Fruit fly (Drosophila melanogaster) whole organism, embryonic: ENCODE data around the gene drn.

Source experiments
- Atf-2 ChIP-seq: fragments of 200-800 bp; sonication (Bioruptor generic); optimal IDR thresholded peaks from 2 replicates; lab custom pipeline; 2016; ENCODE audit warnings: missing biosample characterization, missing genetic modification characterization
- Bteb2 ChIP-seq: fragments of 200-800 bp; sonication (Bioruptor generic); optimal IDR thresholded peaks from 2 replicates; lab custom pipeline; 2016; ENCODE audit warnings: missing biosample characterization, missing genetic modification characterization
- CG10209 ChIP-seq: fragments of 200-800 bp; sonication (Bioruptor generic); optimal IDR thresholded peaks from 3 replicates; lab custom pipeline; 2017; ENCODE audit warnings: missing biosample characterization, mild to moderate bottlenecking, missing genetic modification characterization, missing genetic modification reagents
- CG11085 ChIP-seq: fragments of 200-800 bp; sonication (Bioruptor generic); IDR thresholded peaks from 2 replicates; pipeline ENCODE4 v1.3.6; 2022; ENCODE audit warnings: missing biosample characterization, missing genetic modification characterization
- CG11560 ChIP-seq: fragments of 200-800 bp; sonication (Bioruptor generic); IDR thresholded peaks from 3 replicates; pipeline ENCODE4 v1.3.6; 2022; ENCODE audit warnings: missing biosample characterization, missing genetic modification characterization
- CG11723 ChIP-seq: fragments of 200-800 bp; sonication (Bioruptor generic); optimal IDR thresholded peaks from 2 replicates; lab custom pipeline; 2017; ENCODE audit warnings: missing biosample characterization, mild to moderate bottlenecking, missing genetic modification characterization
- CG13775 ChIP-seq: fragments of 200-800 bp; sonication (Bioruptor generic); optimal IDR thresholded peaks from 3 replicates; lab custom pipeline; 2017; ENCODE audit warnings: missing biosample characterization, mild to moderate bottlenecking, missing genetic modification characterization
- CG15269 ChIP-seq: fragments of 200-800 bp; sonication (Bioruptor generic); optimal IDR thresholded peaks from 2 replicates; lab custom pipeline; 2018; ENCODE audit warnings: missing biosample characterization, mild to moderate bottlenecking, missing genetic modification characterization, moderate library complexity
- CG17568 ChIP-seq: fragments of 200-800 bp; sonication (Bioruptor generic); optimal IDR thresholded peaks from 2 replicates; lab custom pipeline; 2018; ENCODE audit warnings: missing biosample characterization, mild to moderate bottlenecking, missing genetic modification characterization, moderate library complexity
- CG2202 ChIP-seq: fragments of 200-800 bp; sonication (Bioruptor generic); optimal IDR thresholded peaks from 2 replicates; lab custom pipeline; 2018; ENCODE audit warnings: missing biosample characterization, mild to moderate bottlenecking, missing genetic modification characterization
- CG2889 ChIP-seq: fragments of 200-800 bp; sonication (Bioruptor generic); IDR thresholded peaks from 3 replicates; pipeline ENCODE4 v1.3.6; 2022; ENCODE audit warnings: missing biosample characterization, missing genetic modification characterization
- CG34224 ChIP-seq: fragments of 200-800 bp; sonication (Bioruptor generic); IDR thresholded peaks from 3 replicates; pipeline ENCODE4 v1.3.6; 2022; ENCODE audit warnings: missing biosample characterization, missing genetic modification characterization; ENCODE audit not compliant: partially characterized antibody
- CG3838 ChIP-seq: fragments of 200-800 bp; sonication (Bioruptor generic); optimal IDR thresholded peaks from 3 replicates; lab custom pipeline; 2016; ENCODE audit warnings: missing biosample characterization, missing genetic modification characterization
- CG6689 ChIP-seq: fragments of 200-800 bp; sonication (Bioruptor generic); IDR thresholded peaks from 2 replicates; pipeline ENCODE4 v1.3.6; 2022; ENCODE audit warnings: missing biosample characterization, missing genetic modification characterization
- CG8944 ChIP-seq: fragments of 200-800 bp; sonication (Bioruptor generic); optimal IDR thresholded peaks from 3 replicates; lab custom pipeline; 2016; ENCODE audit warnings: missing biosample characterization, missing genetic modification characterization
- CG9817 ChIP-seq: fragments of 200-800 bp; sonication (Bioruptor generic); optimal IDR thresholded peaks from 2 replicates; lab custom pipeline; 2018; ENCODE audit warnings: missing biosample characterization, mild to moderate bottlenecking, missing genetic modification characterization, moderate library complexity
- CG9932 ChIP-seq: fragments of 200-800 bp; sonication (Bioruptor generic); IDR thresholded peaks from 2 replicates; pipeline ENCODE4 v1.3.6; 2022; ENCODE audit warnings: missing biosample characterization, missing genetic modification characterization
- CTCF ChIP-seq: fragments of 200-800 bp; sonication (Bioruptor generic); optimal IDR thresholded peaks from 2 replicates; lab custom pipeline; 2017; ENCODE audit warnings: missing biosample characterization, mild to moderate bottlenecking, missing genetic modification characterization, moderate library complexity
- Doc2 ChIP-seq: fragments of 200-800 bp; sonication (Bioruptor generic); IDR thresholded peaks from 2 replicates; pipeline ENCODE4 v1.3.6; 2022; ENCODE audit warnings: missing biosample characterization, missing genetic modification characterization
- ERR ChIP-seq: fragments of 200-800 bp; sonication (Bioruptor generic); optimal IDR thresholded peaks from 2 replicates; lab custom pipeline; 2016; ENCODE audit warnings: missing biosample characterization, missing genetic modification characterization
- Ets97D ChIP-seq: fragments of 200-800 bp; sonication (Bioruptor generic); optimal IDR thresholded peaks from 3 replicates; lab custom pipeline; 2016; ENCODE audit warnings: missing biosample characterization, missing genetic modification characterization
- HHEX ChIP-seq: fragments of 200-800 bp; sonication (Bioruptor generic); optimal IDR thresholded peaks from 3 replicates; lab custom pipeline; 2017; ENCODE audit warnings: missing biosample characterization, mild to moderate bottlenecking, missing genetic modification characterization, missing genetic modification reagents
- MESR4 ChIP-seq: fragments of 200-800 bp; sonication (Bioruptor generic); optimal IDR thresholded peaks from 2 replicates; lab custom pipeline; 2018; ENCODE audit warnings: missing biosample characterization, mild to moderate bottlenecking, missing genetic modification characterization, moderate library complexity
- Meics ChIP-seq: fragments of 200-800 bp; sonication (Bioruptor generic); optimal IDR thresholded peaks from 2 replicates; lab custom pipeline; 2017; ENCODE audit warnings: missing biosample characterization, mild to moderate bottlenecking, missing genetic modification characterization
- Tbp ChIP-seq: fragments of >200 bp; optimal IDR thresholded peaks from 2 replicates; lab custom pipeline; 2018; ENCODE audit warnings: missing biosample characterization, missing genetic modification characterization
- ab ChIP-seq: fragments of 200-800 bp; sonication (Bioruptor generic); optimal IDR thresholded peaks from 2 replicates; lab custom pipeline; 2016; ENCODE audit warnings: missing biosample characterization, missing genetic modification characterization
- amos ChIP-seq: fragments of 200-800 bp; sonication (Bioruptor generic); IDR thresholded peaks from 2 replicates; pipeline ENCODE4 v1.3.6; 2022; ENCODE audit warnings: missing biosample characterization, missing genetic modification characterization; ENCODE audit not compliant: partially characterized antibody
- cad ChIP-seq: fragments of >200 bp; optimal IDR thresholded peaks from 2 replicates; lab custom pipeline; 2017; ENCODE audit warnings: missing biosample characterization, missing genetic modification characterization
- crc ChIP-seq: fragments of 200-800 bp; sonication (Bioruptor generic); optimal IDR thresholded peaks from 2 replicates; lab custom pipeline; 2016; ENCODE audit warnings: missing biosample characterization, missing genetic modification characterization
- croc ChIP-seq: fragments of 200-800 bp; sonication (Bioruptor generic); conservative IDR thresholded peaks from 3 replicates; pipeline ENCODE4 v1.3.6; 2022; ENCODE audit warnings: missing biosample characterization, missing genetic modification characterization
- cwo ChIP-seq: fragments of 200-800 bp; sonication (Bioruptor generic); optimal IDR thresholded peaks from 3 replicates; lab custom pipeline; 2017; ENCODE audit warnings: missing biosample characterization, missing genetic modification characterization, mild to moderate bottlenecking, moderate library complexity, missing genetic modification reagents
- dati ChIP-seq: fragments of 200-800 bp; sonication (Bioruptor generic); IDR thresholded peaks from 2 replicates; pipeline ENCODE4 v1.3.6; 2022; ENCODE audit warnings: missing biosample characterization, missing genetic modification characterization
- dmrt11E ChIP-seq: fragments of 200-800 bp; sonication (Bioruptor generic); optimal IDR thresholded peaks from 3 replicates; lab custom pipeline; 2018; ENCODE audit warnings: missing biosample characterization, mild to moderate bottlenecking, missing genetic modification characterization, moderate library complexity
- fd64A ChIP-seq: fragments of 200-800 bp; sonication (Bioruptor generic); optimal IDR thresholded peaks from 3 replicates; lab custom pipeline; 2018; ENCODE audit warnings: missing biosample characterization, mild to moderate bottlenecking, missing genetic modification characterization
- fd96Cb ChIP-seq: fragments of 200-800 bp; sonication (Bioruptor generic); optimal IDR thresholded peaks from 2 replicates; lab custom pipeline; 2018; ENCODE audit warnings: missing biosample characterization, mild to moderate bottlenecking, missing genetic modification characterization, moderate library complexity
- gcm2 ChIP-seq: fragments of 200-800 bp; sonication (Bioruptor generic); optimal IDR thresholded peaks from 2 replicates; lab custom pipeline; 2016; ENCODE audit warnings: missing biosample characterization, missing genetic modification characterization
- gem ChIP-seq: fragments of 200-800 bp; sonication (Bioruptor generic); optimal IDR thresholded peaks from 2 replicates; lab custom pipeline; 2019; ENCODE audit warnings: missing biosample characterization, mild to moderate bottlenecking, missing genetic modification characterization, moderate library complexity
- ind ChIP-seq: fragments of 200-800 bp; sonication (Bioruptor generic); optimal IDR thresholded peaks from 3 replicates; lab custom pipeline; 2016; ENCODE audit warnings: missing biosample characterization, missing genetic modification characterization
- inv ChIP-seq: fragments of 200-800 bp; sonication (Bioruptor generic); IDR thresholded peaks from 2 replicates; pipeline ENCODE4 v1.3.6; 2022; ENCODE audit warnings: missing biosample characterization, missing genetic modification characterization; ENCODE audit not compliant: partially characterized antibody
- mld ChIP-seq: fragments of 200-800 bp; sonication (Bioruptor generic); IDR thresholded peaks from 3 replicates; pipeline ENCODE4 v1.3.6; 2022; ENCODE audit warnings: missing biosample characterization, missing genetic modification characterization; ENCODE audit not compliant: partially characterized antibody
- peb ChIP-seq: fragments of 200-800 bp; sonication (Bioruptor generic); IDR thresholded peaks from 2 replicates; pipeline ENCODE4 v1.3.6; 2022; ENCODE audit warnings: missing biosample characterization, missing genetic modification characterization
- prd ChIP-seq, 3 experiments: fragments of >200 bp in 2 of 3; fragments of 200-800 bp in 1 of 3; sonication (Bioruptor generic) in 1 of 3; optimal IDR thresholded peaks in 2 of 3; IDR thresholded peaks in 1 of 3; 2 replicates in 2 of 3; 3 replicates in 1 of 3; pipeline versions ENCODE4 v1.3.6 to Lab custom; 2017 to 2022; ENCODE audit warnings: missing biosample characterization in 1 of 3, missing genetic modification characterization in 1 of 3
- psq ChIP-seq: fragments of 200-800 bp; sonication (Bioruptor generic); optimal IDR thresholded peaks from 2 replicates; lab custom pipeline; 2017; ENCODE audit warnings: missing biosample characterization, missing genetic modification characterization
- pzg ChIP-seq: fragments of 200-800 bp; sonication (Bioruptor generic); optimal IDR thresholded peaks from 3 replicates; lab custom pipeline; 2018; ENCODE audit warnings: missing biosample characterization, mild to moderate bottlenecking, missing genetic modification characterization, moderate library complexity
- sens-2 ChIP-seq: fragments of 200-800 bp; sonication (Bioruptor generic); IDR thresholded peaks from 2 replicates; pipeline ENCODE4 v1.3.6; 2022; ENCODE audit warnings: missing biosample characterization, missing genetic modification characterization
- sima ChIP-seq: fragments of 200-800 bp; sonication (Bioruptor generic); optimal IDR thresholded peaks from 2 replicates; lab custom pipeline; 2016; ENCODE audit warnings: missing biosample characterization, missing genetic modification characterization
- sisA ChIP-seq: fragments of 200-800 bp; sonication (Bioruptor generic); IDR thresholded peaks from 2 replicates; pipeline ENCODE4 v1.3.6; 2022; ENCODE audit warnings: missing biosample characterization, missing genetic modification characterization
- stc ChIP-seq: fragments of 200-800 bp; sonication (Bioruptor generic); IDR thresholded peaks from 2 replicates; pipeline ENCODE4 v1.3.6; 2022; ENCODE audit warnings: missing biosample characterization, missing genetic modification characterization
- tap ChIP-seq: fragments of 200-800 bp; optimal IDR thresholded peaks from 3 replicates; lab custom pipeline; 2019; ENCODE audit warnings: missing biosample characterization, mild to moderate bottlenecking, missing genetic modification characterization, moderate library complexity
- unpg ChIP-seq: fragments of 200-800 bp; sonication (Bioruptor generic); optimal IDR thresholded peaks from 3 replicates; lab custom pipeline; 2018; ENCODE audit warnings: missing biosample characterization, mild to moderate bottlenecking, missing genetic modification characterization, moderate library complexity
- zen ChIP-seq: fragments of 200-800 bp; sonication (Bioruptor generic); optimal IDR thresholded peaks from 3 replicates; lab custom pipeline; 2018; ENCODE audit warnings: missing biosample characterization, mild to moderate bottlenecking, missing genetic modification characterization, moderate library complexity

drn gene

dm6 chr3R:9399951-9400392 lies 60.0 kb downstream of the drn start, which contains the start of gene CG34117 (continued):
- TF ChIP-seq mld = no peak
- no peak for TF ChIP-seq fd64A (GFP tag; lab: Kevin White, UChicago)
- TF ChIP-seq prd (optimal IDR thresholded peaks at IDR 0.05; lab: Kevin White, UChicago) = no peak
- TF ChIP-seq prd (GFP tag; IDR thresholded peaks at IDR 0.05; lab: Robert Waterston, UW) = peak; percentile 90
- TF ChIP-seq croc (GFP tag; lab: Robert Waterston, UW) = peak; percentile 37
- no peak for TF ChIP-seq CG34224 (GFP tag; lab: Robert Waterston, UW)
- TF ChIP-seq CG2889 = peak; percentile 60; the same call in 2 of the 3 replicates
- TF ChIP-seq sens-2 (GFP tag; lab: Robert Waterston, UW) = 0 out of 2 replicates have a peak, but pooled peaks have one; percentile 46
- peak; percentile 90 for TF ChIP-seq gem (tag; lab: Kevin White, UChicago)
- no peak for TF ChIP-seq Doc2
- peak; percentile 95 for TF ChIP-seq CG9932 (GFP tag; lab: Robert Waterston, UW)
- TF ChIP-seq pzg (GFP tag; lab: Kevin White, UChicago) = peak; percentile 50
- peak; percentile 77 for TF ChIP-seq CG10209 (GFP tag; lab: Kevin White, UChicago)
- TF ChIP-seq MESR4 (GFP tag; lab: Kevin White, UChicago) = peak; percentile 61
- no peak for TF ChIP-seq sima (GFP tag; lab: Kevin White, UChicago)
- TF ChIP-seq peb (GFP tag; lab: Robert Waterston, UW) = 0 out of 2 replicates have a peak, but pooled peaks have one; percentile 16
- TF ChIP-seq CG13775 (GFP tag; lab: Kevin White, UChicago) = peak; percentile 80
- no peak for TF ChIP-seq Tbp (GFP tag; lab: Kevin White, UChicago)
- TF ChIP-seq CG11085 (GFP tag; lab: Robert Waterston, UW) = peak; percentile 83
- peak; percentile 16 for TF ChIP-seq ab (GFP tag; lab: Kevin White, UChicago)
- TF ChIP-seq Bteb2 (GFP tag; lab: Kevin White, UChicago) = peak; percentile 73
- TF ChIP-seq CG2202 (tag; lab: Kevin White, UChicago) = peak; percentile 50
- TF ChIP-seq HHEX = peak; percentile 74
- TF ChIP-seq Atf-2 (GFP tag; lab: Kevin White, UChicago) = peak; percentile 38
- TF ChIP-seq CG6689 = peak; percentile 76
- TF ChIP-seq tap = peak; percentile 76
- no peak for TF ChIP-seq amos (GFP tag; lab: Robert Waterston, UW)
- peak; percentile 21 for TF ChIP-seq crc (GFP tag; lab: Kevin White, UChicago)
- peak; percentile 81 for TF ChIP-seq unpg (GFP tag; lab: Kevin White, UChicago)
- TF ChIP-seq cad (GFP tag; lab: Kevin White, UChicago) = no peak
- TF ChIP-seq dati = no peak
- peak; percentile 62 for TF ChIP-seq CG9817
- TF ChIP-seq Ets97D (GFP tag; lab: Kevin White, UChicago) = peak; percentile 41
- peak; percentile 84 for TF ChIP-seq Meics
- 0 out of 3 replicates have a peak, but pooled peaks have one; percentile 28 for TF ChIP-seq CG11560 (tag; lab: Robert Waterston, UW)
- TF ChIP-seq inv = no peak
- peak; percentile 88 for TF ChIP-seq CG15269 (tag; lab: Kevin White, UChicago)
- TF ChIP-seq ERR (GFP tag; lab: Kevin White, UChicago) = peak; percentile 16
- TF ChIP-seq stc (GFP tag; lab: Robert Waterston, UW) = peak; percentile 72
- peak; percentile 77 for TF ChIP-seq CG17568 (GFP tag; lab: Kevin White, UChicago)
- TF ChIP-seq gcm2 = no peak
- TF ChIP-seq CG3838 (GFP tag; lab: Kevin White, UChicago) = no peak
- peak; percentile 53 for TF ChIP-seq psq
- peak; percentile 79 for TF ChIP-seq sisA (GFP tag; lab: Robert Waterston, UW)
- TF ChIP-seq fd96Cb (tag; lab: Kevin White, UChicago) = peak; percentile 72
- peak; percentile 87 for TF ChIP-seq ind (GFP tag; lab: Kevin White, UChicago)
- peak; percentile 82 for TF ChIP-seq zen (tag; lab: Kevin White, UChicago)
- TF ChIP-seq CTCF (GFP tag; lab: Kevin White, UChicago) = peak; percentile 2
- TF ChIP-seq cwo (GFP tag; lab: Kevin White, UChicago) = peak; percentile 66
- peak; percentile 55 for TF ChIP-seq CG8944
- peak; percentile 76 for TF ChIP-seq dmrt11E (tag; lab: Kevin White, UChicago)
- peak; percentile 32 for TF ChIP-seq CG11723
